Fruit fly (Drosophila melanogaster) whole organism, embryonic: ENCODE results near the gene CG4704.
A peak's percentile ranks its signal among the peaks of the same experiment; 100 is the strongest.

Experiments
- CG11504 ChIP-seq: fragments of 200-800 bp; sonication (Bioruptor generic); optimal IDR thresholded peaks from 3 replicates; lab custom pipeline; 2019; ENCODE audit warnings: missing biosample characterization, mild to moderate bottlenecking, missing genetic modification characterization, moderate library complexity
- CG12155 ChIP-seq: fragments of 200-800 bp; sonication (Bioruptor generic); optimal IDR thresholded peaks from 3 replicates; lab custom pipeline; 2016; ENCODE audit warnings: missing biosample characterization, missing genetic modification characterization
- CG12299 ChIP-seq: fragments of 200-800 bp; sonication (Bioruptor generic); optimal IDR thresholded peaks from 2 replicates; lab custom pipeline; 2018; ENCODE audit warnings: missing biosample characterization, mild to moderate bottlenecking, missing genetic modification characterization
- CG12391 ChIP-seq: fragments of 200-800 bp; sonication (Bioruptor generic); optimal IDR thresholded peaks from 3 replicates; lab custom pipeline; 2018; ENCODE audit warnings: missing biosample characterization, mild to moderate bottlenecking, missing genetic modification characterization, moderate library complexity
- CG12659 ChIP-seq: fragments of 200-800 bp; sonication (Bioruptor generic); optimal IDR thresholded peaks from 3 replicates; lab custom pipeline; 2017; ENCODE audit warnings: mild to moderate bottlenecking, missing biosample characterization, missing genetic modification reagents, missing genetic modification characterization
- CG13296 ChIP-seq: fragments of 200-800 bp; sonication (Bioruptor generic); optimal IDR thresholded peaks from 3 replicates; lab custom pipeline; 2018; ENCODE audit warnings: missing biosample characterization, mild to moderate bottlenecking, missing genetic modification characterization
- CG14710 ChIP-seq: fragments of 200-800 bp; sonication (Bioruptor generic); optimal IDR thresholded peaks from 3 replicates; lab custom pipeline; 2019; ENCODE audit warnings: missing biosample characterization, mild to moderate bottlenecking, missing genetic modification characterization, moderate library complexity
- CG16815 ChIP-seq: fragments of 200-800 bp; sonication (Bioruptor generic); optimal IDR thresholded peaks from 3 replicates; lab custom pipeline; 2017; ENCODE audit warnings: missing biosample characterization, mild to moderate bottlenecking, missing genetic modification characterization
- CG16863 ChIP-seq: fragments of 200-800 bp; sonication (Bioruptor generic); optimal IDR thresholded peaks from 3 replicates; lab custom pipeline; 2016; ENCODE audit warnings: missing biosample characterization, missing genetic modification characterization
- CG17359 ChIP-seq: fragments of 200-800 bp; sonication (Bioruptor generic); optimal IDR thresholded peaks from 3 replicates; lab custom pipeline; 2018; ENCODE audit warnings: missing biosample characterization, mild to moderate bottlenecking, missing genetic modification characterization, moderate library complexity
- CG17385 ChIP-seq: fragments of 200-800 bp; sonication (Bioruptor generic); optimal IDR thresholded peaks from 3 replicates; lab custom pipeline; 2018; ENCODE audit warnings: missing biosample characterization, mild to moderate bottlenecking, missing genetic modification characterization
- CG31441 ChIP-seq: fragments of 200-800 bp; sonication (Bioruptor generic); IDR thresholded peaks from 2 replicates; pipeline ENCODE4 v1.3.6; 2022; ENCODE audit warnings: missing biosample characterization, missing genetic modification characterization
- CG6791 ChIP-seq: fragments of 200-800 bp; sonication (Bioruptor generic); IDR thresholded peaks from 3 replicates; pipeline ENCODE4 v1.3.6; 2022; ENCODE audit warnings: missing biosample characterization, missing genetic modification characterization; ENCODE audit not compliant: partially characterized antibody
- CG7357 ChIP-seq: fragments of 200-800 bp; sonication (Bioruptor generic); IDR thresholded peaks from 3 replicates; pipeline ENCODE4 v1.3.6; 2022; ENCODE audit warnings: missing biosample characterization, missing genetic modification characterization
- CG7839 ChIP-seq: fragments of 200-800 bp; sonication (Bioruptor generic); optimal IDR thresholded peaks from 3 replicates; lab custom pipeline; 2018; ENCODE audit warnings: missing biosample characterization, mild to moderate bottlenecking, missing genetic modification characterization, moderate library complexity
- Hey ChIP-seq: fragments of 200-800 bp; sonication (Bioruptor generic); optimal IDR thresholded peaks from 3 replicates; lab custom pipeline; 2018; ENCODE audit warnings: missing biosample characterization, mild to moderate bottlenecking, missing genetic modification characterization
- Hmr ChIP-seq: fragments of 200-800 bp; sonication (Bioruptor generic); optimal IDR thresholded peaks from 3 replicates; lab custom pipeline; 2017; ENCODE audit warnings: mild to moderate bottlenecking, missing biosample characterization, missing genetic modification reagents, missing genetic modification characterization
- Hr39 ChIP-seq: fragments of >200 bp; optimal IDR thresholded peaks from 2 replicates; lab custom pipeline; 2017
- Jarid2 ChIP-seq: fragments of 200-800 bp; sonication (Bioruptor generic); optimal IDR thresholded peaks from 3 replicates; lab custom pipeline; 2017; ENCODE audit warnings: mild to moderate bottlenecking, missing biosample characterization, missing genetic modification reagents, missing genetic modification characterization
- Meics ChIP-seq: fragments of 200-800 bp; sonication (Bioruptor generic); optimal IDR thresholded peaks from 2 replicates; lab custom pipeline; 2017; ENCODE audit warnings: missing biosample characterization, mild to moderate bottlenecking, missing genetic modification characterization
- Mrtf ChIP-seq: fragments of 200-800 bp; sonication (Bioruptor generic); IDR thresholded peaks from 3 replicates; pipeline ENCODE4 v1.3.6; 2022; ENCODE audit warnings: missing biosample characterization, missing genetic modification characterization
- Nf-YA ChIP-seq: fragments of 200-800 bp; sonication (Bioruptor generic); IDR thresholded peaks from 2 replicates; pipeline ENCODE4 v1.3.6; 2022; ENCODE audit warnings: missing biosample characterization, missing genetic modification characterization
- Optix ChIP-seq: fragments of 200-800 bp; sonication (Bioruptor generic); IDR thresholded peaks from 3 replicates; pipeline ENCODE4 v1.3.6; 2022; ENCODE audit warnings: missing biosample characterization, missing genetic modification characterization
- Rx ChIP-seq: fragments of 200-800 bp; sonication (Bioruptor generic); IDR thresholded peaks from 2 replicates; pipeline ENCODE4 v1.3.6; 2022; ENCODE audit warnings: missing biosample characterization, missing genetic modification characterization
- Sox102F ChIP-seq: fragments of 200-800 bp; sonication (Bioruptor generic); optimal IDR thresholded peaks from 2 replicates; lab custom pipeline; 2018; ENCODE audit warnings: missing biosample characterization, mild to moderate bottlenecking, missing genetic modification characterization, moderate library complexity
- Xrp1 ChIP-seq: fragments of 200-800 bp; sonication (Bioruptor generic); IDR thresholded peaks from 2 replicates; pipeline ENCODE4 v1.3.6; 2022; ENCODE audit warnings: missing biosample characterization, missing genetic modification characterization
- YL-1 ChIP-seq: fragments of 200-800 bp; sonication (Bioruptor generic); optimal IDR thresholded peaks from 3 replicates; lab custom pipeline; 2017; ENCODE audit warnings: missing biosample characterization, mild to moderate bottlenecking, missing genetic modification characterization
- amos ChIP-seq: fragments of 200-800 bp; sonication (Bioruptor generic); IDR thresholded peaks from 2 replicates; pipeline ENCODE4 v1.3.6; 2022; ENCODE audit warnings: missing biosample characterization, missing genetic modification characterization; ENCODE audit not compliant: partially characterized antibody
- br ChIP-seq: fragments of >200 bp; optimal IDR thresholded peaks from 2 replicates; lab custom pipeline; 2017
- btn ChIP-seq: fragments of 200-800 bp; sonication (Bioruptor generic); optimal IDR thresholded peaks from 2 replicates; lab custom pipeline; 2016; ENCODE audit warnings: missing biosample characterization, missing genetic modification characterization
- cato ChIP-seq: fragments of 200-800 bp; sonication (Bioruptor generic); optimal IDR thresholded peaks from 2 replicates; lab custom pipeline; 2016; ENCODE audit warnings: missing biosample characterization, missing genetic modification characterization, borderline replicate concordance
- cg ChIP-seq: fragments of 200-800 bp; sonication (Bioruptor generic); optimal IDR thresholded peaks from 3 replicates; lab custom pipeline; 2019; ENCODE audit warnings: missing biosample characterization, mild to moderate bottlenecking, missing genetic modification characterization, moderate library complexity
- chn ChIP-seq: fragments of 200-800 bp; sonication (Bioruptor generic); optimal IDR thresholded peaks from 2 replicates; lab custom pipeline; 2016; ENCODE audit warnings: missing biosample characterization, missing genetic modification characterization
- dmrt99B ChIP-seq: fragments of 200-800 bp; sonication (Bioruptor generic); optimal IDR thresholded peaks from 2 replicates; lab custom pipeline; 2018; ENCODE audit warnings: missing biosample characterization, mild to moderate bottlenecking, missing genetic modification characterization, moderate library complexity
- grn ChIP-seq: fragments of 200-800 bp; sonication (Bioruptor generic); optimal IDR thresholded peaks from 3 replicates; lab custom pipeline; 2017; ENCODE audit warnings: missing biosample characterization, missing genetic modification characterization
- hbn ChIP-seq: fragments of 200-800 bp; sonication (Bioruptor generic); IDR thresholded peaks from 2 replicates; pipeline ENCODE4 v1.3.6; 2022; ENCODE audit warnings: missing biosample characterization, missing genetic modification characterization; ENCODE audit not compliant: partially characterized antibody
- jigr1 ChIP-seq: fragments of 200-800 bp; sonication (Bioruptor generic); IDR thresholded peaks from 3 replicates; pipeline ENCODE4 v1.3.6; 2022; ENCODE audit warnings: missing biosample characterization, missing genetic modification characterization
- kni ChIP-seq: fragments of 200-800 bp; sonication (Bioruptor generic); optimal IDR thresholded peaks from 3 replicates; lab custom pipeline; 2017; ENCODE audit warnings: mild to moderate bottlenecking, missing biosample characterization, missing genetic modification reagents, missing genetic modification characterization
- pan ChIP-seq, 4 experiments: fragments of >200 bp in 3 of 4; fragments of 200-800 bp in 1 of 4; sonication (Bioruptor generic) in 1 of 4; optimal IDR thresholded peaks in 3 of 4; IDR thresholded peaks in 1 of 4; 2 replicates each; pipeline versions ENCODE4 v1.3.6 to Lab custom; 2017 to 2022; ENCODE audit warnings: missing biosample characterization in 2 of 4, missing genetic modification characterization in 2 of 4, mixed read lengths in 1 of 4
- row ChIP-seq: fragments of 200-800 bp; sonication (Bioruptor generic); IDR thresholded peaks from 3 replicates; pipeline ENCODE4 v1.3.6; 2022; ENCODE audit warnings: missing biosample characterization, missing genetic modification characterization
- sens ChIP-seq: fragments of 200-800 bp; sonication (Bioruptor generic); peaks from one replicate; lab custom pipeline; 2016; ENCODE audit warnings: missing biosample characterization, missing genetic modification characterization
- seq ChIP-seq: fragments of 200-800 bp; sonication (Bioruptor generic); IDR thresholded peaks from 2 replicates; pipeline ENCODE4 v1.3.6; 2022; ENCODE audit warnings: missing biosample characterization, missing genetic modification characterization
- sima ChIP-seq: fragments of 200-800 bp; sonication (Bioruptor generic); optimal IDR thresholded peaks from 2 replicates; lab custom pipeline; 2016; ENCODE audit warnings: missing biosample characterization, missing genetic modification characterization
- tll ChIP-seq, 2 experiments: fragments of 200-800 bp in 1 of 2; fragments of >200 bp in 1 of 2; sonication (Bioruptor generic) in 1 of 2; optimal IDR thresholded peaks; 2 replicates each; lab custom pipeline; 2017 to 2019; ENCODE audit warnings: missing biosample characterization in 2 of 2, missing genetic modification characterization in 2 of 2, mild to moderate bottlenecking in 1 of 2, moderate library complexity in 1 of 2
- trh ChIP-seq: fragments of 200-800 bp; sonication (Bioruptor generic); optimal IDR thresholded peaks from 2 replicates; lab custom pipeline; 2016; ENCODE audit warnings: missing biosample characterization, missing genetic modification characterization
- ttk ChIP-seq: fragments of 200-800 bp; sonication (Bioruptor generic); IDR thresholded peaks from 2 replicates; pipeline ENCODE4 v2.1.2; 2022; ENCODE audit warnings: missing biosample characterization, missing genetic modification characterization
- wdn ChIP-seq: fragments of 200-800 bp; sonication (Bioruptor generic); IDR thresholded peaks from 2 replicates; pipeline ENCODE4 v1.3.6; 2022; ENCODE audit warnings: missing biosample characterization, missing genetic modification characterization

The CG4704 gene

dm6 chr3R:22861982-22862381 lies 15.9 kb upstream of the CG4704 start (continued):
- TF ChIP-seq Xrp1 (GFP tag; lab: Robert Waterston, UW) = peak; percentile 65; the same call in 1 of the 2 replicates
- TF ChIP-seq Jarid2 = no peak
- TF ChIP-seq CG7357 (GFP tag; lab: Robert Waterston, UW) = peak; percentile 21; the same call in 1 of the 3 replicates
- TF ChIP-seq CG16815 = peak; percentile 5
- no peak for TF ChIP-seq grn (GFP tag; lab: Kevin White, UChicago)
- no peak for TF ChIP-seq CG12299
- TF ChIP-seq Mrtf (GFP tag; lab: Robert Waterston, UW) = peak; percentile 58; the same call in 1 of the 3 replicates
- peak; percentile 72 for TF ChIP-seq Sox102F (GFP tag; lab: Kevin White, UChicago)
- no peak for TF ChIP-seq jigr1 (GFP tag; lab: Robert Waterston, UW)
- no peak for TF ChIP-seq YL-1 (GFP tag; lab: Kevin White, UChicago)
- TF ChIP-seq ttk (GFP tag; lab: Robert Waterston, UW) = 0 out of 2 replicates have a peak, but pooled peaks have one; percentile 28
- peak; percentile 53 for TF ChIP-seq CG17359 (tag; lab: Kevin White, UChicago)
- no peak for TF ChIP-seq tll (GFP tag; optimal IDR thresholded peaks at IDR 0.05; lab: Kevin White, UChicago)
- no peak for TF ChIP-seq amos (GFP tag; lab: Robert Waterston, UW)
- no peak for TF ChIP-seq trh (GFP tag; lab: Kevin White, UChicago)
- TF ChIP-seq Hey (tag; lab: Kevin White, UChicago) = no peak
- TF ChIP-seq Rx = peak; percentile 44; the same call in 1 of the 2 replicates
- peak; percentile 31 for TF ChIP-seq CG14710 (tag; lab: Kevin White, UChicago)
- TF ChIP-seq sima (GFP tag; lab: Kevin White, UChicago) = no peak
- TF ChIP-seq Optix = peak; percentile 42; the same call in 1 of the 3 replicates
- no peak for TF ChIP-seq chn (GFP tag; lab: Kevin White, UChicago)
- no peak for TF ChIP-seq CG12155
- TF ChIP-seq CG16863 (GFP tag; lab: Kevin White, UChicago) = peak; percentile 54
- TF ChIP-seq seq (GFP tag; lab: Robert Waterston, UW) = no peak
- no peak for TF ChIP-seq br
- TF ChIP-seq btn (GFP tag; lab: Kevin White, UChicago) = no peak
- TF ChIP-seq CG6791 = no peak

dm6 chr3R:22839257-22839656 lies 6.8 kb downstream of the CG4704 start:
- TF ChIP-seq sens (GFP tag; lab: Kevin White, UChicago) = peak; percentile 11
- no peak for TF ChIP-seq CG12659 (GFP tag; lab: Kevin White, UChicago)
- no peak for TF ChIP-seq cg (GFP tag; lab: Kevin White, UChicago)
- TF ChIP-seq CG11504 (tag; lab: Kevin White, UChicago) = peak; percentile 94
- TF ChIP-seq pan (optimal IDR thresholded peaks at IDR 0.05; lab: Kevin White, UChicago) = no peak
- no peak for TF ChIP-seq pan (GFP tag; optimal IDR thresholded peaks at IDR 0.05 in 1 of 2, IDR thresholded peaks at IDR 0.05 in 1 of 2)

dm6 chr3R:22833416-22833815 lies 12.7 kb downstream of the CG4704 start:
- peak; percentile 67 for TF ChIP-seq Hr39 (lab: Kevin White, UChicago)
- TF ChIP-seq hbn (GFP tag; lab: Robert Waterston, UW) = no peak

dm6 chr3R:22822729-22823128 lies 23.4 kb downstream of the CG4704 start:
- TF ChIP-seq kni (GFP tag; lab: Kevin White, UChicago) (no peak), Nf-YA (GFP tag; lab: Robert Waterston, UW) (0 out of 2 replicates have a peak, but pooled peaks have one; percentile 23), dmrt99B (peak; percentile 42), CG13296 (GFP tag; lab: Kevin White, UChicago) (peak; percentile 5), wdn (GFP tag; lab: Robert Waterston, UW) (0 out of 2 replicates have a peak, but pooled peaks have one; percentile 28), Meics (GFP tag; lab: Kevin White, UChicago) (peak; percentile 16), CG17385 (peak; percentile 11), Hmr (GFP tag; lab: Kevin White, UChicago) (peak; percentile 42), CG12391 (peak; percentile 11), row (GFP tag; lab: Robert Waterston, UW) (peak; percentile 47; the same call in 1 of the 3 replicates), cato (GFP tag; lab: Kevin White, UChicago) (no peak), CG7839 (tag; lab: Kevin White, UChicago) (peak; percentile 45), CG31441 (GFP tag; lab: Robert Waterston, UW) (0 out of 2 replicates have a peak, but pooled peaks have one; percentile 27)
